Worm (Caenorhabditis elegans): Measurements from ENCODE around the gene C07E3.3.

ce11 chrII:10350487-10350886, 6.8 kb downstream of the C07E3.3 start, which contains the start of gene C07E3.9:
- TF ChIP-seq F13H6.1 (tag; optimal IDR thresholded peaks at IDR 0.05): no peak
- peak; percentile 8 for TF ChIP-seq R02D3.7 (tag; optimal IDR thresholded peaks at IDR 0.05)
- TF ChIP-seq skn-1 (tag; optimal IDR thresholded peaks at IDR 0.05): peak; percentile 9
- TF ChIP-seq zag-1 (tag; optimal IDR thresholded peaks at IDR 0.05): no peak
- TF ChIP-seq ceh-82 (tag; optimal IDR thresholded peaks at IDR 0.05): no peak
- no peak for TF ChIP-seq nhr-77 (tag; optimal IDR thresholded peaks at IDR 0.05)
- no peak for TF ChIP-seq fos-1 (tag; optimal IDR thresholded peaks at IDR 0.05)
- no peak for TF ChIP-seq ama-1 (optimal IDR thresholded peaks at IDR 0.05)
- TF ChIP-seq ztf-4 (tag; optimal IDR thresholded peaks at IDR 0.05): no peak
